Worm (Caenorhabditis elegans) whole organism, midembryonic: ENCODE measurements around the gene sra-26.

Source experiments
- T22C8.4 ChIP-seq: fragments of 200-800 bp; sonication (Bioruptor generic); IDR thresholded peaks from 2 replicates; pipeline ENCODE4 v1.3.6; 2022; ENCODE audit warnings: missing genetic modification characterization, missing compliant biosample characterization
- cog-1 ChIP-seq: sonication (generic microtip); optimal IDR thresholded peaks from 2 replicates; lab custom pipeline; 2016; ENCODE audit warnings: missing genetic modification characterization, missing compliant biosample characterization
- flt-1 ChIP-seq: fragments of 200-800 bp; sonication (Bioruptor generic); IDR thresholded peaks from 2 replicates; pipeline ENCODE4 v1.3.6; 2022; ENCODE audit warnings: missing genetic modification characterization, missing compliant biosample characterization
- klf-2 ChIP-seq: fragments of 200-800 bp; sonication (Bioruptor generic); conservative IDR thresholded peaks from 2 replicates; pipeline ENCODE4 v1.3.6; 2022; ENCODE audit warnings: missing genetic modification reagents, missing genetic modification characterization, missing compliant biosample characterization
- med-1 ChIP-seq: sonication (generic microtip); optimal IDR thresholded peaks from 2 replicates; lab custom pipeline; 2017; ENCODE audit warnings: missing genetic modification characterization, mild to moderate bottlenecking, missing compliant biosample characterization, antibody characterized with exemption, missing genetic modification reagents; ENCODE audit not compliant: insufficient read depth
- ref-1 ChIP-seq: fragments of 200-800 bp; sonication (Bioruptor generic); conservative IDR thresholded peaks from 2 replicates; pipeline ENCODE4 v1.3.6; 2022; ENCODE audit warnings: missing genetic modification reagents, missing genetic modification characterization, missing compliant biosample characterization
- tab-1 ChIP-seq: fragments of 200-800 bp; sonication (Bioruptor generic); IDR thresholded peaks from 2 replicates; pipeline ENCODE4 v1.3.6; 2022; ENCODE audit warnings: missing genetic modification characterization, missing compliant biosample characterization
- ztf-23 ChIP-seq: fragments of 200-800 bp; sonication (Bioruptor generic); IDR thresholded peaks from 2 replicates; pipeline ENCODE4 v1.3.6; 2022; ENCODE audit warnings: missing genetic modification reagents, missing genetic modification characterization, missing compliant biosample characterization
- ztf-29 ChIP-seq: fragments of 200-800 bp; sonication (Bioruptor generic); IDR thresholded peaks from 2 replicates; pipeline ENCODE4 v1.3.6; 2022; ENCODE audit warnings: missing genetic modification reagents, missing genetic modification characterization, missing compliant biosample characterization

DNA sequence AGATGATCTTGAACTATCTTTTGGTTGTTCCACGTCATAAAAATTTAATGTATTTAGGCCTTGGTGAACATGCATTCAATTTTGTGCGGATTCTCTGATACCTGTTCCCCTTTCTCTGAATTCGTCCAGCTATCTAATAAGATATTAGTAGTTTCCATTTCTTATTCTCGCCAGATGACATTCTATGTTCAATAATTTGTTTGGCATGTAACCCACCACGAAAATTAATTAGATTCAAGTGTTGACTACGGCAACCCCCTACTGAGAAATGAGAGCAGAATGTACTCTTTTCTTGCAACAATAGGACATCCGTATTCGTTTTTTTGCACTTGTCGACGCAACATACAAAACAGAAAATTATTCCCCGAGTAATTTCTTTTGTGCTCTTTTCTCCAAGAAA is 9.4 kb downstream of the sra-26 start:
- TF ChIP-seq ztf-29 (GFP tag; lab: Robert Waterston, UW) (no peak), flt-1 (no peak), med-1 (GFP tag; lab: Kevin White, UChicago) (no peak), ref-1 (no peak), cog-1 (tag; lab: Kevin White, UChicago) (no peak), klf-2 (GFP tag; lab: Robert Waterston, UW) (no peak), tab-1 (GFP tag; lab: Robert Waterston, UW) (no peak), ztf-23 (GFP tag; lab: Robert Waterston, UW) (no peak), T22C8.4 (GFP tag; lab: Robert Waterston, UW) (no peak)
